Worm (Caenorhabditis elegans): Measurements from ENCODE around the gene str-16.

The str-16 gene

ce11 chrV:3276184-3276583 is 39.5 kb downstream of the str-16 start:
- TF ChIP-seq tbx-2 (tag; optimal IDR thresholded peaks at IDR 0.05) (no peak), nfya-1 (tag; optimal IDR thresholded peaks at IDR 0.05; ENCODE audit: insufficient read depth) (no peak), pqm-1 (tag; optimal IDR thresholded peaks at IDR 0.05) (no peak), nhr-43 (tag; optimal IDR thresholded peaks at IDR 0.05; ENCODE audit: poor library complexity, severe bottlenecking) (no peak), hmg-11 (tag; optimal IDR thresholded peaks at IDR 0.05) (no peak), egl-5 (tag; optimal IDR thresholded peaks at IDR 0.05) (peak; percentile 26), daf-12 (tag; optimal IDR thresholded peaks at IDR 0.05) (no peak), lin-39 (tag; optimal IDR thresholded peaks at IDR 0.05) (peak; percentile 32)

DNA sequence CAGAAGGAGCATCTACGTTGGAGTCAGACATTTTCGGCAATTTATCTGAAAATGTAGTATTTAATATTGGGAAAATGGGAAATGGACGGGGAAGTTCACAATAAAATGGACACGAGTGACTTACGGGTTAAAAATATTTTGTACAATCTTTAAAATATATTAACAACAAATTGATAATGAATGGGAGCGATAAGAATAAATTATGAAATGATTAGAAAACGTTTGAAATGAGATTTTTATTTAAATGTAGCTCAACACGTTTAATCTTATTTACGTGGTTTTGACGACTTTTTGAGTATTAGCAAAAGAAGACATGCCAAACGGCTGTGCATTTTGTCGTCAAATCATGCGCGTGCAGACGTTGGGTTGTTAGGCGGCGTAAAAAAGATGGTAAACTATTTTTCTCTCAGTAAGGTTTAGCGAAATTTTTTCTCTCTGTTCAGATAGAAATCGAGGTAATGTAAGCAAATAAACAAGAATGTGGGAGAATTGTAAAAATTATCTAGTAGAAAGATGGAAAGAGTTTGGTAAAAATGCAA is 41.5 kb downstream of the str-16 start, which contains the start of gene fbxa-64:
TSS of gene fbxa-64 (minus strand) at position 51 of the 539 bp plus-strand sequence.
- TF ChIP-seq egl-5 (tag; optimal IDR thresholded peaks at IDR 0.05): no peak
- TF ChIP-seq mdl-1 (tag; optimal IDR thresholded peaks at IDR 0.05): no peak
- TF ChIP-seq hmg-11 (tag; optimal IDR thresholded peaks at IDR 0.05): peak; percentile 29
- TF ChIP-seq egl-27 (tag; optimal IDR thresholded peaks at IDR 0.05): no peak

DNA sequence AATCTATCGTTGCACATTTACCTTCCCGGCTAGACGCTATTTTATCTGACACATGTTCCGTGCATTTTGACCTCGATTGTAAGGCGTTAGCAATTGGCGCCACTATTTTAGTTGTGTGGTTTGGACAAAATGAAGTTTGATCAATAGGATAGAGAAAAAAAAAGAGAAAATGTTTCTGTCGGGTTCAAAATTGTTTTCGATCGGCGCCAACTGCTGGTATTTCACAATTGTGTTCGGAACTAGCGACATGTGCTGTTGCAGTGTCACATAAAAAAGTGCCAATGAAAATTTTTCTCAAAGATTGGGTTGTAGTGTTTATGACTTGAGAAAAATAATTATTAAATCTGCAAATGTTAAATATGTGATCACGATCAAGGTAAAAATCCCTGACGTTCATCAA is 42.5 kb downstream of the str-16 start:
- peak; percentile 26 for TF ChIP-seq egl-5 (tag; optimal IDR thresholded peaks at IDR 0.05)
- TF ChIP-seq daf-12 (tag; optimal IDR thresholded peaks at IDR 0.05): no peak

DNA sequence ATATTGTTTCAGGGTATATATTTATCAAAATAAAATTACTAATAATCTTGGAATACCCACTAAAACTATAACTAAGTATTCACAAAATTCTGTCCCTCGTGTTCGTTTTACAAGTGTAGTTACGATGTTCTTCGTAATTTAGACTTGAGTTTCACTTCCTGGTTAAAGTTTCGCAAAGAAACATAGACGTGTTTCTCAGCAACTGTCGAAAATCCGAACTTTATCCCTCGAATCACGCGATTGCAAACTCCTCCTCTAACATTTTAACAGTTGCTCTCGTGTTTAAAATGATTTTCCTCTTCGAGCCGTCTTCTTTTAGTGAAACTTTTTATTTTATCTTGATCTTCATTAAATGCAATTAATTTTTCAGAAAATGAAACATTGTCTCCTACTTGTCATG is 43.3 kb downstream of the str-16 start, which contains the start of gene T28A11.2:
TSS of gene T28A11.2 (plus strand) at position 371 of the 400 bp plus-strand sequence.
- TF ChIP-seq jun-1 (tag; optimal IDR thresholded peaks at IDR 0.05) (no peak), skn-1 (tag; optimal IDR thresholded peaks at IDR 0.05) (no peak), aly-2 (tag; optimal IDR thresholded peaks at IDR 0.05) (no peak), lsy-12 (tag; optimal IDR thresholded peaks at IDR 0.05) (no peak), egl-27 (tag; optimal IDR thresholded peaks at IDR 0.05) (no peak), mml-1 (tag; optimal IDR thresholded peaks at IDR 0.05) (no peak), nhr-12 (tag; optimal IDR thresholded peaks at IDR 0.05) (no peak), daf-12 (tag; optimal IDR thresholded peaks at IDR 0.05) (no peak), ama-1 (optimal IDR thresholded peaks at IDR 0.05) (no peak)

- TF ChIP-seq nhr-77 (tag; optimal IDR thresholded peaks at IDR 0.05) (no peak), zag-1 (tag; optimal IDR thresholded peaks at IDR 0.05) (no peak), fos-1 (tag; optimal IDR thresholded peaks at IDR 0.05) (no peak), nhr-67 (tag; optimal IDR thresholded peaks at IDR 0.05) (no peak), lsy-12 (tag; optimal IDR thresholded peaks at IDR 0.05) (no peak)
These were observed 44.8 kb downstream of the str-16 start, which contains the start of gene T28A11.25 for ce11 chrV:3281523-3281922. TSS of gene T28A11.25 (plus strand) at chrV:3281823.

DNA sequence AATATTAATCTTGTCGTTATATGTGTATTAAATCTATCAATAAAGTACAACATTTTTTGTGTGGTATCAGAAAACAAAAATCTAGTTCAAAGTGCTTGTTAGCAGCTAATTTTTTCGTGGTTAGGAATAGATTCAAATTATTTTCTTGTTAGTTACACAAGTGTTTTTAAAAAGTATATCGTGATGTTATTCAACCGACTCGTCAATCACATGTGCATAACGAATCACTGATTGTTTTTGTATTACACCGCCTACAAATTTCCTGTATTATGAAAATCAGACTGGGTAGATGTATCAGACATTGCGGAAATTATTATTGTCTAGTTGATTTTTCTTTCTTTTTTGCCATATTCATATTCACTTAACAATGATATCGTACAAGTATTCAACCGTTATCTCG is 46.3 kb downstream of the str-16 start, which contains the start of gene str-64:
TSS of gene str-64 (plus strand) at position 301 of the 400 bp plus-strand sequence.
- TF ChIP-seq nhr-12 (tag; optimal IDR thresholded peaks at IDR 0.05): no peak
- no peak for TF ChIP-seq lin-15B (tag; optimal IDR thresholded peaks at IDR 0.05)
- no peak for TF ChIP-seq nhr-77 (tag; optimal IDR thresholded peaks at IDR 0.05)
- TF ChIP-seq ceh-16 (tag; optimal IDR thresholded peaks at IDR 0.05): no peak
- TF ChIP-seq unc-62 (GFP tag; optimal IDR thresholded peaks at IDR 0.05): no peak
- no peak for TF ChIP-seq nfya-1 (tag; optimal IDR thresholded peaks at IDR 0.05; ENCODE audit: insufficient read depth)
- no peak for TF ChIP-seq nhr-67 (tag; optimal IDR thresholded peaks at IDR 0.05)
- TF ChIP-seq daf-12 (tag; optimal IDR thresholded peaks at IDR 0.05): no peak

DNA sequence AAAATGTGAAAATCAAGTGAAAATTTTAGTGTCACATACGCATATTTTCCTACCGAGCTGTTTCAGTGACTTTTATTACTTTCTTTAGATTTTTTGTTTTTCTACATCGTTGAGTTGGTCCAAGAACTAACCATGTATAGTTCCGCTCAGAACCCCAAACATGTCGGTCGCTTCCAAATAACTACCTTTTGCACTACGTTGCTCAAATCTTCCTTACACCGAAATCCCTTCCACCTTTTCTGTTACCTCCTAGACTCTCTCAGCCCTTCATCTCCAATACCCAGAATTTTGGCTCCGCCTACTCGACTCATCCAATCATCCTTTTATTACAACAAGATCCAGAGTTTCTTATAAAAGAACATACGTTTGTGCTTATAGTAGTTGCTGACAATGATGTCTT is 48.0 kb downstream of the str-16 start, which contains the start of gene F35F10.5:
TSS of gene F35F10.5 (plus strand) at position 301 of the 400 bp plus-strand sequence.
- TF ChIP-seq ama-1 (optimal IDR thresholded peaks at IDR 0.05) (no peak), nfya-1 (tag; optimal IDR thresholded peaks at IDR 0.05; ENCODE audit: insufficient read depth) (no peak), elt-1 (tag; optimal IDR thresholded peaks at IDR 0.05) (no peak), mml-1 (tag; optimal IDR thresholded peaks at IDR 0.05) (no peak), aly-2 (tag; optimal IDR thresholded peaks at IDR 0.05) (no peak), elt-2 (tag; optimal IDR thresholded peaks at IDR 0.05) (no peak)

DNA sequence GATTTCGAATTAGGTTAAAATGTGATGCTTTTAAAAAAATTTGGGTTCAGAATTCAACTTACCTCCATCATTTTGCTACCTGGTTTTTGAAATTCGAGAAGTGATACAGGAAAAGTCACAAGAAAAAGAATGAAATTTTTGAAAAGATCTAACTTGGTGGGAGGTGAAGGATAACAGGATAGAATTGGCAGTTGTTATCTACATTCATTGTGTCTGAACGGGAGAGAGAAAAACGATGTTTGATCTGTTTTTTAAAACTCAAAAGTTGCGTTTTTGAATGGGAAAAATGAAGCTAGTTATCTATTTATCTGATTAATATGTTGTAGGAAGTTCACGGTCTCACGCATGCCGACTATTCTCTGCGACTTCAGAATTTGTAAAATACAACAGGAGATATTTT is 50.7 kb downstream of the str-16 start, which contains the start of gene F35F10.7:
TSS of gene F35F10.7 (minus strand) at position 101 of the 400 bp plus-strand sequence.
- TF ChIP-seq elt-2 (tag; optimal IDR thresholded peaks at IDR 0.05) (no peak), ama-1 (optimal IDR thresholded peaks at IDR 0.05) (no peak), ztf-11 (tag; optimal IDR thresholded peaks at IDR 0.05) (no peak), nhr-23 (tag; optimal IDR thresholded peaks at IDR 0.05) (no peak), fkh-10 (GFP tag; optimal IDR thresholded peaks at IDR 0.05) (no peak), elt-3 (tag; optimal IDR thresholded peaks at IDR 0.05) (no peak), ceh-82 (tag; optimal IDR thresholded peaks at IDR 0.05) (no peak), nhr-28 (tag; optimal IDR thresholded peaks at IDR 0.05) (no peak), egl-27 (tag; optimal IDR thresholded peaks at IDR 0.05) (no peak), nhr-237 (tag; optimal IDR thresholded peaks at IDR 0.05) (no peak), nhr-43 (tag; optimal IDR thresholded peaks at IDR 0.05; ENCODE audit: poor library complexity, severe bottlenecking) (no peak)

Data from whole organism, L3 larva.